Fruit fly (Drosophila melanogaster): ENCODE results near the gene CG14957.

Gene CG14957

DNA sequence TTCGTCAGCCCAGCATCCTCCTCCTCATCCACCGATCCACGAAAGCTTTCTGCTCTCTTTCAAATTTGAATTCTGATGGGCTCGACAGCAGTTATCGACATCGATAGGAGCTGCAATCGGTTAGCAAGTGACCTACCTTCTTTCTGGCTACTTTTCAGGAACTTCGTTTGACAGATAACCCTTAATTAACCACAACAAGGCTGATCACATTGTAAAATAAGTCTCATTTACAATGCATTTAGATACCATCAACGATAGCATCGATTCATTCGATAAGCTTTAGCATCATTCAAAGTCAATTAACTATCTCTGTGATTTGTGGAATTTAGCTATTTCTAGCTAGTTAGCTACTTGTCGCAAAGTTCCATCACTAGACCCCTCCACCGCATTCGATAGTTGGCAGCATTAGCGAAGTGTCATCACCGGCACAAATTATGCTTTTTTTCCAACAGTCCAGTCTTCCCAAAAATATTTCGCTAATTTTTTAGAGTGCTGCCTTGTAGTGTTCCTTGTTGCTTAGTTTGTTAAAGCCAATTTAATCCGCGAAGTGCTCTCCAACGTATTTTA is 8.8 kb upstream of the CG14957 start, which contains the start of the genes MnM and Girdin (continued):
- peak; percentile 4 for TF ChIP-seq CG16815 (GFP tag; optimal IDR thresholded peaks at IDR 0.05)
- 0 out of 2 replicates have a peak, but pooled peaks have one; percentile 11 for TF ChIP-seq CG4730 (GFP tag; IDR thresholded peaks at IDR 0.05)
- no peak for TF ChIP-seq Ptx1 (GFP tag; IDR thresholded peaks at IDR 0.05)
- TF ChIP-seq Kr (GFP tag; optimal IDR thresholded peaks at IDR 0.05) = no peak
- TF ChIP-seq lola (GFP tag; optimal IDR thresholded peaks at IDR 0.05) = peak in 1 of 3 experiments; percentile 58
- peak; percentile 44; the same call in 1 of the 2 replicates for TF ChIP-seq al (GFP tag; IDR thresholded peaks at IDR 0.05)
- peak; percentile 82 for TF ChIP-seq Doc3 (GFP tag; IDR thresholded peaks at IDR 0.05; ENCODE audit: partially characterized antibody)
- peak; percentile 78 for TF ChIP-seq gsb-n (tag; optimal IDR thresholded peaks at IDR 0.05)
- peak; percentile 41 for TF ChIP-seq CG8290 (GFP tag; optimal IDR thresholded peaks at IDR 0.05)
- TF ChIP-seq CG8290 (tag; optimal IDR thresholded peaks at IDR 0.05) = peak in 1 of 2 experiments; percentile 25
- TF ChIP-seq Bgb (GFP tag; IDR thresholded peaks at IDR 0.05; ENCODE audit: partially characterized antibody) = peak; percentile 74
- peak in 1 of 2 experiments; percentile 22 for TF ChIP-seq Trl (optimal IDR thresholded peaks at IDR 0.05)
- TF ChIP-seq Trl (GFP tag; optimal IDR thresholded peaks at IDR 0.05) = peak; percentile 77
- no peak for TF ChIP-seq CG2678 (tag; optimal IDR thresholded peaks at IDR 0.05)
- TF ChIP-seq ci (GFP tag; IDR thresholded peaks at IDR 0.05) = peak; percentile 53; the same call in 1 of the 3 replicates
- TF ChIP-seq Abd-B (GFP tag; optimal IDR thresholded peaks at IDR 0.05) = peak; percentile 75
- peak; percentile 79 for TF ChIP-seq amos (GFP tag; IDR thresholded peaks at IDR 0.05; ENCODE audit: partially characterized antibody)
- peak; percentile 30; the same call in 1 of the 2 replicates for TF ChIP-seq ara (GFP tag; IDR thresholded peaks at IDR 0.05)
- TF ChIP-seq Dad (GFP tag; optimal IDR thresholded peaks at IDR 0.05) = peak; percentile 60
- TF ChIP-seq Blimp-1 (GFP tag; optimal IDR thresholded peaks at IDR 0.05) = no peak
- TF ChIP-seq CG11560 (tag; IDR thresholded peaks at IDR 0.05) = peak; percentile 53; the same call in 1 of the 3 replicates
- no peak for TF ChIP-seq CG11504 (tag; optimal IDR thresholded peaks at IDR 0.05)
- TF ChIP-seq CG10147 (GFP tag; optimal IDR thresholded peaks at IDR 0.05) = no peak
- TF ChIP-seq CG8924 (tag; optimal IDR thresholded peaks at IDR 0.05) = peak; percentile 46
- TF ChIP-seq CG17568 (GFP tag; optimal IDR thresholded peaks at IDR 0.05) = no peak
- TF ChIP-seq BtbVII (GFP tag; optimal IDR thresholded peaks at IDR 0.05) = no peak
- peak; percentile 54; the same call in 1 of the 2 replicates for TF ChIP-seq ranshi (GFP tag; IDR thresholded peaks at IDR 0.05)
- no peak; the same call in 1 of the 2 replicates for TF ChIP-seq Ada2b (GFP tag; IDR thresholded peaks at IDR 0.05)
- TF ChIP-seq Hr39 (optimal IDR thresholded peaks at IDR 0.05) = no peak
- TF ChIP-seq CG12391 (tag; optimal IDR thresholded peaks at IDR 0.05) = peak; percentile 75
- no peak for TF ChIP-seq CG11696 (GFP tag; IDR thresholded peaks at IDR 0.05)
- no peak for TF ChIP-seq CG14667 (GFP tag; IDR thresholded peaks at IDR 0.05)
- no peak for TF ChIP-seq CG2875 (GFP tag; optimal IDR thresholded peaks at IDR 0.05)
- peak; percentile 50 for TF ChIP-seq Neu2 (GFP tag; optimal IDR thresholded peaks at IDR 0.05; ENCODE audit: borderline replicate concordance)
- TF ChIP-seq CG10654 (GFP tag; optimal IDR thresholded peaks at IDR 0.05) = peak; percentile 43
- no peak for TF ChIP-seq yki (optimal IDR thresholded peaks at IDR 0.05)
- peak; percentile 75 for TF ChIP-seq maf-S (GFP tag; optimal IDR thresholded peaks at IDR 0.05)
- peak; percentile 32 for TF ChIP-seq CG1602 (GFP tag; optimal IDR thresholded peaks at IDR 0.05)
- TF ChIP-seq Oli (tag; optimal IDR thresholded peaks at IDR 0.05) = peak; percentile 27
- peak; percentile 88 for TF ChIP-seq knrl (GFP tag; IDR thresholded peaks at IDR 0.05; ENCODE audit: partially characterized antibody)
- peak; percentile 49 for TF ChIP-seq Side (GFP tag; optimal IDR thresholded peaks at IDR 0.05)
- peak; percentile 78 for TF ChIP-seq chn (GFP tag; optimal IDR thresholded peaks at IDR 0.05)
- TF ChIP-seq CG1832 (GFP tag; optimal IDR thresholded peaks at IDR 0.05) = no peak
- no peak for TF ChIP-seq CG3838 (GFP tag; optimal IDR thresholded peaks at IDR 0.05)
- TF ChIP-seq tin (GFP tag; optimal IDR thresholded peaks at IDR 0.05) = peak; percentile 69
- TF ChIP-seq CG31388 (GFP tag; optimal IDR thresholded peaks at IDR 0.05) = peak; percentile 17
- peak; percentile 62; the same call in 1 of the 2 replicates for TF ChIP-seq NFAT (GFP tag; IDR thresholded peaks at IDR 0.05)
- TF ChIP-seq HLH3B (GFP tag; IDR thresholded peaks at IDR 0.05) = no peak; the same call in 1 of the 2 replicates
- peak; percentile 59 for TF ChIP-seq Hmr (GFP tag; optimal IDR thresholded peaks at IDR 0.05)
- TF ChIP-seq CkIIα-i1 (GFP tag; IDR thresholded peaks at IDR 0.05) = no peak
- TF ChIP-seq CG8281 (tag; optimal IDR thresholded peaks at IDR 0.05) = no peak

Measured in whole organism, embryonic.